Fruit fly (Drosophila melanogaster) whole organism, wandering third instar larva: ENCODE results near the gene Nepl12.

Experiments
- CG9705 ChIP-seq: fragments of 200-800 bp; sonication (Bioruptor generic); optimal IDR thresholded peaks from 2 replicates; lab custom pipeline; 2018; ENCODE audit warnings: missing biosample characterization, mild to moderate bottlenecking, missing genetic modification characterization
- Hr83 ChIP-seq: fragments of 200-300 bp; sonication (Bioruptor generic); optimal IDR thresholded peaks from 2 replicates; lab custom pipeline; 2016; ENCODE audit warnings: missing biosample characterization, mild to moderate bottlenecking, missing genetic modification characterization, moderate library complexity; ENCODE audit not compliant: poor library complexity, severe bottlenecking
- Jra ChIP-seq: sonication (Bioruptor generic); optimal IDR thresholded peaks from 2 replicates; lab custom pipeline; 2016; ENCODE audit warnings: missing biosample characterization, missing genetic modification characterization
- Myc ChIP-seq: fragments of >200 bp; optimal IDR thresholded peaks from 2 replicates; lab custom pipeline; 2017
- h ChIP-seq: fragments of 200-800 bp; sonication (Bioruptor generic); optimal IDR thresholded peaks from 3 replicates; lab custom pipeline; 2016; ENCODE audit warnings: missing biosample characterization, mild to moderate bottlenecking, missing genetic modification characterization
- psq ChIP-seq: fragments of 200-800 bp; sonication (Bioruptor generic); optimal IDR thresholded peaks from 3 replicates; lab custom pipeline; 2017; ENCODE audit warnings: missing biosample characterization, mild to moderate bottlenecking, missing genetic modification characterization, moderate library complexity
- sage ChIP-seq: fragments of 200-800 bp; sonication (Bioruptor generic); optimal IDR thresholded peaks from 2 replicates; lab custom pipeline; 2016; ENCODE audit warnings: missing biosample characterization, mild to moderate bottlenecking, missing genetic modification characterization
- tai ChIP-seq: sonication (Bioruptor generic); optimal IDR thresholded peaks from 2 replicates; lab custom pipeline; 2016; ENCODE audit warnings: missing biosample characterization, missing genetic modification characterization

dm6 chr3R:9643977-9644376 lies 31.3 kb upstream of the Nepl12 start:
- TF ChIP-seq Myc (lab: Kevin White, UChicago) (no peak), h (GFP tag; lab: Kevin White, UChicago) (no peak), CG9705 (no peak), sage (GFP tag; lab: Kevin White, UChicago) (no peak), Hr83 (no peak), psq (GFP tag; lab: Kevin White, UChicago) (no peak), tai (no peak), Jra (GFP tag; lab: Kevin White, UChicago) (no peak)
